Fruit fly (Drosophila melanogaster) whole organism, pupa: ENCODE results near the gene goe.

Source experiments
- CG10348 ChIP-seq: fragments of 200-800 bp; sonication (Bioruptor generic); IDR thresholded peaks from 2 replicates; pipeline ENCODE4 v1.3.6; 2022; ENCODE audit warnings: missing biosample characterization, missing genetic modification characterization
- CG12605 ChIP-seq: fragments of 200-800 bp; sonication (Bioruptor generic); IDR thresholded peaks from 2 replicates; pipeline ENCODE4 v1.3.6; 2022; ENCODE audit warnings: missing biosample characterization, missing genetic modification characterization
- CG13204 ChIP-seq: fragments of 200-800 bp; sonication (Bioruptor generic); optimal IDR thresholded peaks from 2 replicates; lab custom pipeline; 2018; ENCODE audit warnings: missing biosample characterization, mild to moderate bottlenecking, missing genetic modification characterization, moderate library complexity
- CG15710 ChIP-seq: fragments of 200-800 bp; sonication (Bioruptor generic); optimal IDR thresholded peaks from 2 replicates; lab custom pipeline; 2018; ENCODE audit warnings: missing biosample characterization, mild to moderate bottlenecking, missing genetic modification characterization, moderate library complexity
- CG17806 ChIP-seq: fragments of 200-800 bp; sonication (Bioruptor generic); optimal IDR thresholded peaks from 2 replicates; lab custom pipeline; 2018; ENCODE audit warnings: missing biosample characterization, mild to moderate bottlenecking, missing genetic modification characterization, moderate library complexity
- CG4496 ChIP-seq: fragments of 200-800 bp; sonication (Bioruptor generic); IDR thresholded peaks from 3 replicates; pipeline ENCODE4 v1.3.6; 2022; ENCODE audit warnings: missing biosample characterization, missing genetic modification characterization
- CG8159 ChIP-seq: fragments of 200-800 bp; sonication (Bioruptor generic); optimal IDR thresholded peaks from 3 replicates; lab custom pipeline; 2018; ENCODE audit warnings: missing biosample characterization, mild to moderate bottlenecking, missing genetic modification characterization, moderate library complexity
- CG8301 ChIP-seq: fragments of 200-800 bp; sonication (Bioruptor generic); optimal IDR thresholded peaks from 2 replicates; lab custom pipeline; 2018; ENCODE audit warnings: missing biosample characterization, mild to moderate bottlenecking, missing genetic modification characterization
- EcR ChIP-seq: fragments of 200-800 bp; sonication (Bioruptor generic); optimal IDR thresholded peaks from 3 replicates; lab custom pipeline; 2019; ENCODE audit warnings: missing biosample characterization, missing genetic modification characterization, mild to moderate bottlenecking, moderate library complexity, missing genetic modification reagents
- Snoo ChIP-seq: fragments of 200-800 bp; sonication (Bioruptor generic); optimal IDR thresholded peaks from 3 replicates; lab custom pipeline; 2017; ENCODE audit warnings: missing biosample characterization, mild to moderate bottlenecking, missing genetic modification characterization, inconsistent platforms
- fd96Ca ChIP-seq: fragments of 200-800 bp; sonication (Bioruptor generic); IDR thresholded peaks from 3 replicates; pipeline ENCODE4 v1.3.6; 2022; ENCODE audit warnings: missing biosample characterization, missing genetic modification characterization
- gl ChIP-seq: fragments of 200-800 bp; sonication (Bioruptor generic); optimal IDR thresholded peaks from 2 replicates; lab custom pipeline; 2018; ENCODE audit warnings: missing biosample characterization, mild to moderate bottlenecking, missing genetic modification characterization
- rn ChIP-seq: fragments of 200-800 bp; sonication (Bioruptor generic); IDR thresholded peaks from 2 replicates; pipeline ENCODE4 v1.3.6; 2022; ENCODE audit warnings: missing biosample characterization, missing genetic modification characterization

DNA sequence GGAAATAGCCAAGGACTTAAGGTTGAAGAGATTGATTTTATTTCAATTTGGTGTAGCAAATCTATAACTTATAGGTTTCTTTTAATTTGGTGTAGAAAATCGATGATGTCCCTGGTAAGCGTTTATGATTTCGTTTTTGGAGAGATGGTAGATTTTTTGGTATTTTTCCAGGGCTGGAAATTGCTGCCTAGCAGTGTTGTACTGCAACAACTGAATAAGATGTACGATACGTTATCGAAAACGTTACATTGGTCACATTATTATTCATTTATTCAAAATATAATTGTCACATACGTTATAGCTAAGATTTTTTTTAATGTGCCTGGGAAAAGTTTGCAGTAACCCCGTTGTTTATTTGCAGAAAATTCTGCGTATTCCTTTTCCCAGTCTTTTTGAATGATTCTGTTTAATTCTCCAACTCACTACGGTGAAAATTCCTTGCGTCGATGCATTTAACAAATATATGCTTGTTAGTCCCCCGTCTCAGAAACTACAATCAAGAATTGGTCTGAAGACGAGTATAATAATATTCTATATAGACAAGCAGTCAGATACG lies 35.2 kb upstream of the goe start, which contains the start of the genes CG9609 and Sap30:
- TF ChIP-seq CG4496 (GFP tag; lab: Robert Waterston, UW) (no peak), EcR (GFP tag; lab: Kevin White, UChicago) (no peak), fd96Ca (no peak), Snoo (tag; lab: Kevin White, UChicago) (no peak), CG8159 (tag; lab: Kevin White, UChicago) (no peak), CG8301 (tag; lab: Kevin White, UChicago) (no peak), CG17806 (tag; lab: Kevin White, UChicago) (no peak), gl (tag; lab: Kevin White, UChicago) (no peak), rn (no peak), CG15710 (tag; lab: Kevin White, UChicago) (no peak), CG12605 (GFP tag; lab: Robert Waterston, UW) (no peak), CG13204 (GFP tag; lab: Kevin White, UChicago) (no peak), CG10348 (GFP tag; lab: Robert Waterston, UW) (no peak)
